Fruit fly (Drosophila melanogaster) whole organism, wandering third instar larva: ENCODE data around the gene BigH1.
A peak's percentile ranks its signal among the peaks of the same experiment; 100 is the strongest.

ENCODE experiments used
- Abd-B ChIP-seq: fragments of >200 bp; optimal IDR thresholded peaks from 2 replicates; lab custom pipeline; 2017; ENCODE audit warnings: missing biosample characterization, missing genetic modification characterization
- CG32264 ChIP-seq: fragments of 200-800 bp; sonication (Bioruptor generic); optimal IDR thresholded peaks from 2 replicates; lab custom pipeline; 2016; ENCODE audit warnings: missing biosample characterization, missing genetic modification characterization
- CG9705 ChIP-seq: fragments of 200-800 bp; sonication (Bioruptor generic); optimal IDR thresholded peaks from 2 replicates; lab custom pipeline; 2018; ENCODE audit warnings: missing biosample characterization, mild to moderate bottlenecking, missing genetic modification characterization
- Dif ChIP-seq: fragments of 200-275, 200-300 bp; sonication (Bioruptor generic); optimal IDR thresholded peaks from 2 replicates; lab custom pipeline; 2018; ENCODE audit warnings: missing biosample characterization, missing genetic modification characterization; ENCODE audit not compliant: partially characterized antibody
- HLH106 ChIP-seq: fragments of 200-800 bp; optimal IDR thresholded peaks from 3 replicates; lab custom pipeline; 2019; ENCODE audit warnings: missing biosample characterization, mild to moderate bottlenecking, missing genetic modification characterization, moderate library complexity
- Hnf4 ChIP-seq: fragments of 200-800 bp; sonication (Bioruptor generic); optimal IDR thresholded peaks from 2 replicates; lab custom pipeline; 2016; ENCODE audit warnings: missing biosample characterization, mild to moderate bottlenecking, missing genetic modification characterization
- Hr83 ChIP-seq: fragments of 200-300 bp; sonication (Bioruptor generic); optimal IDR thresholded peaks from 2 replicates; lab custom pipeline; 2016; ENCODE audit warnings: missing biosample characterization, mild to moderate bottlenecking, missing genetic modification characterization, moderate library complexity; ENCODE audit not compliant: poor library complexity, severe bottlenecking
- Jra ChIP-seq: sonication (Bioruptor generic); optimal IDR thresholded peaks from 2 replicates; lab custom pipeline; 2016; ENCODE audit warnings: missing biosample characterization, missing genetic modification characterization
- Mio ChIP-seq: sonication (Bioruptor generic); optimal IDR thresholded peaks from 2 replicates; lab custom pipeline; 2016; ENCODE audit warnings: missing biosample characterization, missing genetic modification characterization
- Myc ChIP-seq: fragments of >200 bp; optimal IDR thresholded peaks from 2 replicates; lab custom pipeline; 2017
- OdsH ChIP-seq: fragments of 200-800 bp; sonication (Bioruptor generic); optimal IDR thresholded peaks from 2 replicates; lab custom pipeline; 2016; ENCODE audit warnings: missing biosample characterization, mild to moderate bottlenecking, missing genetic modification characterization
- Rel ChIP-seq, 2 experiments: fragments of 200-800 bp; sonication (Bioruptor generic) in 1 of 2; optimal IDR thresholded peaks; 2 replicates in 1 of 2; 3 replicates in 1 of 2; lab custom pipeline; 2016 to 2019; ENCODE audit warnings: mild to moderate bottlenecking in 2 of 2, missing biosample characterization in 2 of 2, missing genetic modification characterization in 2 of 2, moderate library complexity in 1 of 2
- Sp1 ChIP-seq: fragments of 200-800 bp; sonication (Bioruptor generic); optimal IDR thresholded peaks from 3 replicates; lab custom pipeline; 2019; ENCODE audit warnings: missing biosample characterization, mild to moderate bottlenecking, missing genetic modification characterization, moderate library complexity
- Vsx2 ChIP-seq: fragments of 200-300, 225-300 bp; sonication (Bioruptor generic); optimal IDR thresholded peaks from 2 replicates; lab custom pipeline; 2018; ENCODE audit warnings: missing biosample characterization, missing genetic modification characterization; ENCODE audit not compliant: partially characterized antibody
- br ChIP-seq: fragments of 200-800 bp; sonication (Bioruptor generic); optimal IDR thresholded peaks from 2 replicates; lab custom pipeline; 2016; ENCODE audit warnings: missing biosample characterization, missing genetic modification characterization
- dl ChIP-seq, 2 experiments: fragments of 175-275, 200-275 bp in 1 of 2; fragments of 200-275 bp in 1 of 2; sonication (Bioruptor generic); optimal IDR thresholded peaks; lab custom pipeline; 2018; ENCODE audit warnings: mild to moderate bottlenecking in 2 of 2, missing biosample characterization in 2 of 2, missing genetic modification characterization in 2 of 2, moderate library complexity in 2 of 2; ENCODE audit not compliant: partially characterized antibody in 2 of 2, insufficient read depth in 1 of 2
- dmrt93B ChIP-seq: fragments of 200-800 bp; sonication (Bioruptor generic); optimal IDR thresholded peaks from 2 replicates; lab custom pipeline; 2018; ENCODE audit warnings: missing biosample characterization, mild to moderate bottlenecking, missing genetic modification characterization
- ey ChIP-seq: fragments of 200-800 bp; sonication (Bioruptor generic); optimal IDR thresholded peaks from 2 replicates; lab custom pipeline; 2016; ENCODE audit warnings: missing biosample characterization, missing genetic modification characterization
- fru ChIP-seq: fragments of 200-800 bp; sonication (Bioruptor generic); optimal IDR thresholded peaks from 3 replicates; lab custom pipeline; 2016; ENCODE audit warnings: missing biosample characterization, mild to moderate bottlenecking, missing genetic modification characterization
- h ChIP-seq: fragments of 200-800 bp; sonication (Bioruptor generic); optimal IDR thresholded peaks from 3 replicates; lab custom pipeline; 2016; ENCODE audit warnings: missing biosample characterization, mild to moderate bottlenecking, missing genetic modification characterization
- jim ChIP-seq: fragments of 175-275, 200-325 bp; sonication (Bioruptor generic); optimal IDR thresholded peaks from 2 replicates; lab custom pipeline; 2016; ENCODE audit warnings: missing biosample characterization, mild to moderate bottlenecking, missing genetic modification characterization
- lola ChIP-seq: fragments of >200 bp; optimal IDR thresholded peaks from 2 replicates; lab custom pipeline; 2017; ENCODE audit warnings: missing biosample characterization, missing genetic modification characterization
- psq ChIP-seq: fragments of 200-800 bp; sonication (Bioruptor generic); optimal IDR thresholded peaks from 3 replicates; lab custom pipeline; 2017; ENCODE audit warnings: missing biosample characterization, mild to moderate bottlenecking, missing genetic modification characterization, moderate library complexity
- rgr ChIP-seq: fragments of 200-800 bp; sonication (Bioruptor generic); optimal IDR thresholded peaks from 3 replicates; lab custom pipeline; 2016; ENCODE audit warnings: missing biosample characterization, mild to moderate bottlenecking, missing genetic modification characterization
- sv ChIP-seq: fragments of 200-800 bp; sonication (Bioruptor generic); optimal IDR thresholded peaks from 3 replicates; lab custom pipeline; 2016; ENCODE audit warnings: missing biosample characterization, missing genetic modification characterization
- tai ChIP-seq: sonication (Bioruptor generic); optimal IDR thresholded peaks from 2 replicates; lab custom pipeline; 2016; ENCODE audit warnings: missing biosample characterization, missing genetic modification characterization
- usp ChIP-seq: fragments of >200 bp; optimal IDR thresholded peaks from 2 replicates; lab custom pipeline; 2017; ENCODE audit warnings: missing biosample characterization, missing genetic modification characterization
- woc ChIP-seq: sonication (Bioruptor generic); optimal IDR thresholded peaks from 2 replicates; lab custom pipeline; 2016; ENCODE audit warnings: missing biosample characterization, mild to moderate bottlenecking, missing genetic modification characterization

Gene BigH1

DNA sequence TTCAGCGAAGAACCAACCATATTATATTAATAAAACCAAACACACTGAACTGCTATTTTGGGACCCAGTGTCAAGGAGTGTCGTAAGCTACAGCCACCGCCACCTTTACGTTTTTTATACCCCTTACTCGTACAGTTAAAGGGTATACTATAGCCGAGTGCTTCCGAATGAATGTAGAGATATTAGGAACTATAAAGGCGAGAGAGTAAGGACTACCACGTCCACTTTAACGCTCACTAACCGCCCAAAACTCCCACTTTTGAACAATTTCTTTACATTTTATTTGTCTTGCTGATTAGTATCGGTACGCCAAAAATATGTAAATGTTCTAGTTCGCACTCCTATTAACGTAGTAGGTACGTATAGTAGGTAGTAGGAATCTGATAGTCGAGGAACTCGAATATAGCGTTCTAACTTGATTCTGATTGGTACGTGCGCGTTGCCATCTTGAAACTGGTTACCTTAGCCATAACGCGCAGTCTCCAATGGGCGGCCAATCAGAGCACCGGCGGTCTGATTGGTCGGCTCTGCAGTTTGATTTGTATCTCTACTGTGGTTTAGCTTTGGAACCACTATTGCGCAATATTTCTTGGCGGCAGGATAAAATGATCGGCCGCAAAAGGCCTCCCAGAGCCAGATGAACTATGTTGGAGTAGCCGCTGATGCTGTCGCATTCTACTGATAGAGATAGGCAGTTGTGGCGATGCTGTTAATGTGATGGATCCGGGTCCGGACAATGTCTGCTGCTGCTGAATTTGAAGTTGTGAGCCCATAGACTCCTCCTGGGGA is 7.1 kb upstream of the BigH1 start:
- TF ChIP-seq Mio (GFP tag; lab: Kevin White, UChicago) = no peak
- no peak for TF ChIP-seq Jra (GFP tag; lab: Kevin White, UChicago)
- no peak for TF ChIP-seq Rel (GFP tag; optimal IDR thresholded peaks at IDR 0.05; lab: Kevin White, UChicago)
- no peak for TF ChIP-seq Rel (tag; optimal IDR thresholded peaks at IDR 0.05; lab: Kevin White, UChicago)
- TF ChIP-seq CG32264 = no peak
- TF ChIP-seq lola (GFP tag; lab: Kevin White, UChicago) = no peak
- TF ChIP-seq dmrt93B (GFP tag; lab: Kevin White, UChicago) = no peak
- TF ChIP-seq Abd-B (GFP tag; lab: Kevin White, UChicago) = no peak
- TF ChIP-seq Sp1 (GFP tag; lab: Kevin White, UChicago) = no peak
- peak; percentile 39 for TF ChIP-seq OdsH (GFP tag; lab: Kevin White, UChicago)
- TF ChIP-seq Hnf4 (GFP tag; lab: Kevin White, UChicago) = peak; percentile 22
- no peak for TF ChIP-seq fru (GFP tag; lab: Kevin White, UChicago)
- TF ChIP-seq Myc = no peak
- peak; percentile 18 for TF ChIP-seq ey

DNA sequence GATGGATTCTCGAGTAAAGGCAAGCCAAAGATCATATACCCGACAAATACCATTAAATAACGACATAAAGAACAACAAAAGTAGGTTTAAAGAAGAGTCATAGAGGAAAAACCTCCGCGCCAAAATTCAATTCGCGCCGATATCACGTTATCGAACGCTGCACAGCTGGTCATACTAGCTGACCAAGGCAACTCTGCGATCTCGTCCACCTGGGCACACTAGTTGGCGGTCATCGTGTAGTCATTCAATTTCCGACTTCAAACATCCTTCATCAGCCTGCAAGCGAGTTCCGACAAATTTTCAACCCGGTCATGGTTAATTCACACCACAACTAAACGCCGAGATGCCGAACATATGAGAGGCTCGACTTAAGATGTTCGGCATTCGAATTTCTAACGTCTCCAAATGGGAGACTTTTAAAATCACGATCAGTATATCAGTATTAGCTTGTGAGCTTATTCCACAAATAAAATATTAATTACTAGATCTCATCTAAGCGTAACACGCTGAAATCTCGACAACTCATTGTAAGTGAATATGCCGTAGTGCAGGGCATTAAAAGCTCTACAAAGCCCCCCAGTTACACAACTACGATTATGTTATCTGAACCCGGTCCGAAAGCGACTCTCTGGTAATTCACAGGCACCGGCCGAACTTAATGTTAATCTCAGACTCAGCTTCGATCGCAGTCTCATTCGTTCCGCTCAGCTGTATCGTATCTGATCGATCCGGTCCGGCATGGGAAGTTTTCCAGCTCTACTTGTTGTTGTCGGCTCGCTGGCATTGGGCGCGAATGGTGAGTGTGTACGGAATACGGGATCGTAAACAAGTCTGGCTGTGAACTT is 6.3 kb upstream of the BigH1 start, which contains the start of gene CG3505:
Gene CG3505, plus strand, starts transcription at position 688 of the 845 bp plus-strand sequence.
- peak; percentile 3 for TF ChIP-seq h (GFP tag; lab: Kevin White, UChicago)
- peak; percentile 10 for TF ChIP-seq sv (GFP tag; lab: Kevin White, UChicago)
- TF ChIP-seq Vsx2 = no peak
- TF ChIP-seq Dif (GFP tag; lab: Kevin White, UChicago) = peak; percentile 46
- no peak for TF ChIP-seq tai (GFP tag; lab: Kevin White, UChicago)
- TF ChIP-seq HLH106 = no peak
- peak; percentile 1 for TF ChIP-seq Hr83 (GFP tag; lab: Kevin White, UChicago)
- TF ChIP-seq Sp1 (GFP tag; lab: Kevin White, UChicago) = no peak
- no peak for TF ChIP-seq jim
- TF ChIP-seq rgr (GFP tag; lab: Kevin White, UChicago) = no peak
- TF ChIP-seq lola (GFP tag; lab: Kevin White, UChicago) = no peak
- TF ChIP-seq ey = no peak
- TF ChIP-seq psq (GFP tag; lab: Kevin White, UChicago) = no peak
- TF ChIP-seq usp (GFP tag; lab: Kevin White, UChicago) = no peak
- TF ChIP-seq dl (GFP tag; optimal IDR thresholded peaks at IDR 0.05; lab: Kevin White, UChicago; ENCODE audit: insufficient read depth in 1 of 2, partially characterized antibody in 2 of 2) = peak in 1 of 2 experiments; percentile 5
- TF ChIP-seq fru (GFP tag; lab: Kevin White, UChicago) = peak; percentile 47
- TF ChIP-seq br = no peak
- no peak for TF ChIP-seq Rel (GFP tag; optimal IDR thresholded peaks at IDR 0.05; lab: Kevin White, UChicago)
- peak; percentile 83 for TF ChIP-seq Rel (tag; optimal IDR thresholded peaks at IDR 0.05; lab: Kevin White, UChicago)

DNA sequence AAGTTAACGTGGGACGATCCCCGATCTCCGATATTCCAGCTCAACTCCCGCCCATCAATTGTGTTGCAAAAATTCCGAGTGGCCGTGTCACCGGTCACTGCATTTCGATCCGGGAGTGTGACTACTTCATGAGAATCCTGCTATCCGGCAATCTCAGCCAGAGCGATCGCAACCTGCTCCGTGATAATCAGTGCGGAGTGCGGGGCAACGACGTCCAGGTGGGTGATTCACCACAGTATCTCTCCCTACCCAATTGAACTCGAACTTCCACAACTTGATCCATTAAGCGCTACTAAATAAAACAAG is 5.7 kb upstream of the BigH1 start:
- TF ChIP-seq CG32264 = no peak
- no peak for TF ChIP-seq Rel (GFP tag; optimal IDR thresholded peaks at IDR 0.05; lab: Kevin White, UChicago)
- peak; percentile 79 for TF ChIP-seq Rel (tag; optimal IDR thresholded peaks at IDR 0.05; lab: Kevin White, UChicago)
- TF ChIP-seq, all 38 proteins: peak for 1

DNA sequence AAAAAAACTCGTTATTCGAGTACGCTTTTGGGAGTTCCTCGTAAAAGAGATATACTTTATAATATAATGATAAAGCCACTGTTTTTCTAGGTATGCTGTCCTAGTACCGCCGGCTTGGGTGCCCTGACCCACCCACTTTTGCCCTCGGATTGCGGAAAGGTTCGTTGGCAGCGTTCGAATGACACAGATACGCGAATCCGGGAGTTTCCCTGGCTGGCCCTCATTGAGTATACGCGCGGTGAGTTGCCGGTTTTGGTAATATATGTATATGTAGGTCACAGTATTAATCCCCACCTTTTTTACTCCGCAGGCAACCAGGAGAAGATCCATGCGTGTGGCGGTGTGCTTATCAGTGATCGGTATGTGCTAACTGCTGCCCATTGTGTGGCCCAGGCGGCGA is 5.1 kb upstream of the BigH1 start:
- TF ChIP-seq Rel (GFP tag; optimal IDR thresholded peaks at IDR 0.05; lab: Kevin White, UChicago) (no peak), Rel (tag; optimal IDR thresholded peaks at IDR 0.05; lab: Kevin White, UChicago) (peak; percentile 95), Mio (GFP tag; lab: Kevin White, UChicago) (no peak), woc (no peak)

DNA sequence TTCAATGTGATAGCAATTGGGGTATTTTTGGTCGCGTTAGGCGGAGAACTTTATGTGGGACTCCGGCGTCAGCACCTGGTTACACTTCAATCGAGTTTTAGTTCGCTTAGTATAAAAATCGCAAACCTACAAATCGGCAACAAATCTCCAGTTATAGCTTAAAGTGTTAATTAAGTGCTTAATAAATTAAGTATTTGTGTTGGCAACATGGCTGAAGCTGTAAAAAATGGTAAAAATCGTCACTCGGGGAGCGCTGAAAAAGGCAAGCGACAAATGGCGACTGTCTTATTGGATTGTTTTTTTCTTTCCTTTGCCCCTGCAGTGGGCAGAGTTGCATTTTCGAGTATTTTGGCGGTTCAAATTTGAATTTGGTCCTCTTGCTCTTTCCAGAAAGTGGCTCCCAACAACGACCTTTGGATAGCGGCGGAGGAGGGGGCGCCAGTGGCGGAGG is 3.9 kb upstream of the BigH1 start, which contains the start of gene Hexim:
Gene Hexim, plus strand, starts transcription at position 85 of the 451 bp plus-strand sequence.
- TF ChIP-seq Rel (GFP tag; optimal IDR thresholded peaks at IDR 0.05; lab: Kevin White, UChicago) = no peak
- TF ChIP-seq Rel (tag; optimal IDR thresholded peaks at IDR 0.05; lab: Kevin White, UChicago) = peak; percentile 72
- peak; percentile 5 for TF ChIP-seq Hr83 (GFP tag; lab: Kevin White, UChicago)
- peak; percentile 2 for TF ChIP-seq Dif (GFP tag; lab: Kevin White, UChicago)
- TF ChIP-seq CG9705 = no peak
- TF ChIP-seq, all 38 proteins: peak for 3
